Worm (Caenorhabditis elegans) whole organism, L2 larva: Measurements from ENCODE around the gene ZK742.7.

Experiments
- C34F6.9 ChIP-seq: fragments of 150-350 bp; optimal IDR thresholded peaks from 2 replicates; lab custom pipeline; 2014; ENCODE audit warnings: missing biosample characterization, missing genetic modification characterization
- F13H6.1 ChIP-seq: sonication (generic microtip); optimal IDR thresholded peaks from 2 replicates; lab custom pipeline; 2016; ENCODE audit warnings: missing genetic modification characterization, missing compliant biosample characterization
- Y55F3AM.14 ChIP-seq: fragments of 200-800 bp; sonication (Bioruptor generic); optimal IDR thresholded peaks from 2 replicates; lab custom pipeline; 2018; ENCODE audit warnings: mild to moderate bottlenecking, missing genetic modification characterization, missing compliant biosample characterization
- ZK546.5 ChIP-seq: sonication (generic microtip); optimal IDR thresholded peaks from 2 replicates; lab custom pipeline; 2017; ENCODE audit warnings: missing biosample characterization, missing genetic modification characterization
- alr-1 ChIP-seq: fragments of 150-350 bp; optimal IDR thresholded peaks from 2 replicates; lab custom pipeline; 2014; ENCODE audit warnings: missing biosample characterization, missing genetic modification characterization
- aly-2 ChIP-seq: fragments of 150-350 bp; optimal IDR thresholded peaks from 2 replicates; lab custom pipeline; 2014; ENCODE audit warnings: missing biosample characterization, missing genetic modification characterization
- ama-1 ChIP-seq: fragments of 150-350 bp; optimal IDR thresholded peaks from 2 replicates; lab custom pipeline; 2018; ENCODE audit warnings: inconsistent platforms
- blmp-1 ChIP-seq: sonication (generic microtip); optimal IDR thresholded peaks from 2 replicates; lab custom pipeline; 2017; ENCODE audit warnings: missing genetic modification characterization, mild to moderate bottlenecking, missing compliant biosample characterization, antibody characterized with exemption, moderate library complexity; ENCODE audit not compliant: insufficient read depth
- ceh-16 ChIP-seq: fragments of 150-350 bp; optimal IDR thresholded peaks from 2 replicates; lab custom pipeline; 2014; ENCODE audit warnings: missing biosample characterization, missing genetic modification characterization
- ceh-82 ChIP-seq: fragments of 150-350 bp; optimal IDR thresholded peaks from 2 replicates; lab custom pipeline; 2014; ENCODE audit warnings: missing biosample characterization, missing genetic modification characterization
- crh-2 ChIP-seq: sonication (generic microtip); optimal IDR thresholded peaks from 2 replicates; lab custom pipeline; 2017; ENCODE audit warnings: missing biosample characterization, missing genetic modification characterization
- dmd-4 ChIP-seq: sonication (generic microtip); optimal IDR thresholded peaks from 2 replicates; lab custom pipeline; 2017; ENCODE audit warnings: missing biosample characterization, missing genetic modification characterization
- egl-27 ChIP-seq: sonication (generic microtip); optimal IDR thresholded peaks from 3 replicates; lab custom pipeline; 2017; ENCODE audit warnings: missing biosample characterization, missing genetic modification reagents, missing genetic modification characterization
- elt-1 ChIP-seq: fragments of 150-350 bp; optimal IDR thresholded peaks from 2 replicates; lab custom pipeline; 2014; ENCODE audit warnings: missing biosample characterization, missing genetic modification characterization
- elt-3 ChIP-seq: sonication (generic microtip); optimal IDR thresholded peaks from 2 replicates; lab custom pipeline; 2017; ENCODE audit warnings: missing biosample characterization, missing genetic modification characterization
- fos-1 ChIP-seq: fragments of 150-350 bp; optimal IDR thresholded peaks from 2 replicates; lab custom pipeline; 2014; ENCODE audit warnings: missing biosample characterization, missing genetic modification characterization
- gmeb-1 ChIP-seq: fragments of 150-350 bp; optimal IDR thresholded peaks from 2 replicates; lab custom pipeline; 2014; ENCODE audit warnings: missing biosample characterization, missing genetic modification characterization
- lin-11 ChIP-seq: fragments of 150-350 bp; sonication (generic microtip); optimal IDR thresholded peaks from 2 replicates; lab custom pipeline; 2014; ENCODE audit warnings: missing biosample characterization, missing genetic modification characterization, inconsistent platforms, mixed read lengths
- lin-13 ChIP-seq: fragments of 150-350 bp; optimal IDR thresholded peaks from 2 replicates; lab custom pipeline; 2014; ENCODE audit warnings: missing biosample characterization, missing genetic modification reagents, missing genetic modification characterization
- lin-39 ChIP-seq: fragments of 150-350 bp; optimal IDR thresholded peaks from 2 replicates; lab custom pipeline; 2014; ENCODE audit warnings: missing biosample characterization, missing genetic modification reagents, missing genetic modification characterization
- lsy-2 ChIP-seq, 2 experiments: fragments of 150-350 bp in 1 of 2; sonication (generic microtip) in 1 of 2; optimal IDR thresholded peaks; 2 replicates each; lab custom pipeline; 2014 to 2017; ENCODE audit warnings: missing biosample characterization in 2 of 2, missing genetic modification characterization in 2 of 2
- mab-5 ChIP-seq: fragments of 150-350 bp; optimal IDR thresholded peaks from 2 replicates; lab custom pipeline; 2014; ENCODE audit warnings: missing biosample characterization, missing genetic modification characterization
- mbf-1 ChIP-seq: sonication (generic microtip); optimal IDR thresholded peaks from 2 replicates; lab custom pipeline; 2017; ENCODE audit warnings: missing biosample characterization, missing genetic modification characterization
- mdl-1 ChIP-seq, 2 experiments: fragments of 150-350 bp in 1 of 2; sonication (generic microtip) in 1 of 2; optimal IDR thresholded peaks; 2 replicates each; lab custom pipeline; 2017; ENCODE audit warnings: missing biosample characterization in 2 of 2, missing genetic modification characterization in 2 of 2
- nhr-10 ChIP-seq: sonication (generic microtip); optimal IDR thresholded peaks from 2 replicates; lab custom pipeline; 2017; ENCODE audit warnings: missing biosample characterization, missing genetic modification characterization
- nhr-11 ChIP-seq: fragments of 150-350 bp; optimal IDR thresholded peaks from 2 replicates; lab custom pipeline; 2014; ENCODE audit warnings: missing biosample characterization, missing genetic modification characterization
- nhr-12 ChIP-seq: fragments of 150-350 bp; optimal IDR thresholded peaks from 2 replicates; lab custom pipeline; 2014; ENCODE audit warnings: missing biosample characterization, missing genetic modification characterization
- nhr-129 ChIP-seq: fragments of 150-350 bp; optimal IDR thresholded peaks from 2 replicates; lab custom pipeline; 2014; ENCODE audit warnings: missing biosample characterization, missing genetic modification characterization
- nhr-21 ChIP-seq: fragments of 150-350 bp; optimal IDR thresholded peaks from 2 replicates; lab custom pipeline; 2014; ENCODE audit warnings: missing biosample characterization, missing genetic modification characterization
- nhr-23 ChIP-seq: fragments of 150-350 bp; optimal IDR thresholded peaks from 2 replicates; lab custom pipeline; 2014; ENCODE audit warnings: missing biosample characterization, missing genetic modification reagents, missing genetic modification characterization
- nhr-237 ChIP-seq: fragments of 150-350 bp; optimal IDR thresholded peaks from 2 replicates; lab custom pipeline; 2014; ENCODE audit warnings: missing biosample characterization, missing genetic modification characterization
- nhr-6 ChIP-seq: fragments of 150-350 bp; optimal IDR thresholded peaks from 2 replicates; lab custom pipeline; 2014; ENCODE audit warnings: missing biosample characterization, missing genetic modification characterization
- nhr-77 ChIP-seq: fragments of 150-350 bp; optimal IDR thresholded peaks from 2 replicates; lab custom pipeline; 2014; ENCODE audit warnings: missing biosample characterization, missing genetic modification characterization
- peb-1 ChIP-seq: fragments of 150-350 bp; optimal IDR thresholded peaks from 2 replicates; lab custom pipeline; 2014; ENCODE audit warnings: missing biosample characterization, missing genetic modification characterization
- sem-4 ChIP-seq: fragments of 150-350 bp; optimal IDR thresholded peaks from 2 replicates; lab custom pipeline; 2014; ENCODE audit warnings: missing biosample characterization, missing genetic modification reagents, missing genetic modification characterization
- skn-1 ChIP-seq: sonication (generic microtip); optimal IDR thresholded peaks from 2 replicates; lab custom pipeline; 2017; ENCODE audit warnings: missing biosample characterization, missing genetic modification characterization
- sma-3 ChIP-seq: sonication (generic microtip); optimal IDR thresholded peaks from 2 replicates; lab custom pipeline; 2016; ENCODE audit warnings: missing genetic modification reagents, missing genetic modification characterization, missing compliant biosample characterization
- sma-9 ChIP-seq, 2 experiments: fragments of 150-350 bp in 1 of 2; sonication (generic microtip) in 1 of 2; optimal IDR thresholded peaks; 2 replicates each; lab custom pipeline; 2014 to 2016; ENCODE audit warnings: missing genetic modification characterization in 2 of 2, mild to moderate bottlenecking in 1 of 2, missing biosample characterization in 1 of 2, missing compliant biosample characterization in 1 of 2, missing genetic modification reagents in 1 of 2, moderate library complexity in 1 of 2
- snpc-4 ChIP-seq: fragments of 150-350 bp; optimal IDR thresholded peaks from 2 replicates; lab custom pipeline; 2014; ENCODE audit warnings: missing biosample characterization, missing genetic modification characterization
- unc-39 ChIP-seq: fragments of 150-350 bp; optimal IDR thresholded peaks from 2 replicates; lab custom pipeline; 2014; ENCODE audit warnings: missing biosample characterization, missing genetic modification characterization
- unc-62 ChIP-seq: fragments of 150-350 bp; optimal IDR thresholded peaks from 2 replicates; lab custom pipeline; 2014; ENCODE audit warnings: missing biosample characterization, missing genetic modification reagents, missing genetic modification characterization
- zag-1 ChIP-seq: fragments of 150-350 bp; optimal IDR thresholded peaks from 2 replicates; lab custom pipeline; 2014; ENCODE audit warnings: missing biosample characterization, missing genetic modification characterization
- ztf-1 ChIP-seq: fragments of 200-800 bp; sonication (Bioruptor generic); conservative IDR thresholded peaks from 2 replicates; pipeline ENCODE4 v1.3.6; 2022; ENCODE audit warnings: missing genetic modification characterization, missing compliant biosample characterization

ZK742.7 gene

ce11 chrV:7804801-7805163, 6.6 kb downstream of the ZK742.7 start, which contains the start of gene xpo-1:
TSS of gene xpo-1 (plus strand) at chrV:7805064.
- TF ChIP-seq nhr-10 (tag; lab: Kevin White, UChicago) = no peak
- TF ChIP-seq mab-5 = no peak
- no peak for TF ChIP-seq alr-1 (tag; lab: Kevin White, UChicago)
- TF ChIP-seq zag-1 (tag; lab: Kevin White, UChicago) = no peak
- TF ChIP-seq nhr-237 (tag; lab: Kevin White, UChicago) = no peak
- TF ChIP-seq C34F6.9 = no peak
- TF ChIP-seq nhr-129 (tag; lab: Kevin White, UChicago) = no peak
- TF ChIP-seq ztf-1 (GFP tag; lab: Robert Waterston, UW) = no peak
- TF ChIP-seq fos-1 (tag; lab: Kevin White, UChicago) = no peak
- TF ChIP-seq unc-39 (tag; lab: Kevin White, UChicago) = no peak
- no peak for TF ChIP-seq unc-62 (GFP tag; lab: Kevin White, UChicago)
- no peak for TF ChIP-seq lin-13 (GFP tag; lab: Kevin White, UChicago)
- no peak for TF ChIP-seq dmd-4 (tag; lab: Kevin White, UChicago)
- TF ChIP-seq elt-1 (tag; lab: Kevin White, UChicago) = no peak
- no peak for TF ChIP-seq ceh-82
- no peak for TF ChIP-seq snpc-4 (tag; lab: Kevin White, UChicago)
- TF ChIP-seq crh-2 (tag; lab: Kevin White, UChicago) = no peak
- TF ChIP-seq ZK546.5 = no peak
- TF ChIP-seq ama-1 (lab: Kevin White, UChicago) = no peak
- TF ChIP-seq nhr-77 (tag; lab: Kevin White, UChicago) = no peak

- TF ChIP-seq gmeb-1 (tag; lab: Kevin White, UChicago) = no peak
- peak; percentile 17 for TF ChIP-seq ama-1 (lab: Kevin White, UChicago)
- TF ChIP-seq, all 48 proteins: peak for 1
Observed at ce11 chrV:7806629-7807028, 8.4 kb downstream of the ZK742.7 start.

ce11 chrV:7808444-7808843, 10.3 kb downstream of the ZK742.7 start:
- TF ChIP-seq dmd-4 (tag; lab: Kevin White, UChicago) (no peak), elt-3 (tag; lab: Kevin White, UChicago) (no peak), mdl-1 (tag; optimal IDR thresholded peaks at IDR 0.05; lab: Kevin White, UChicago) (no peak), unc-39 (tag; lab: Kevin White, UChicago) (no peak), peb-1 (tag; lab: Kevin White, UChicago) (no peak), mab-5 (no peak), C34F6.9 (no peak), sem-4 (no peak), ceh-82 (no peak), lsy-2 (tag; optimal IDR thresholded peaks at IDR 0.05; lab: Kevin White, UChicago) (no peak), nhr-23 (tag; lab: Kevin White, UChicago) (no peak), nhr-11 (tag; lab: Kevin White, UChicago) (no peak), lin-11 (tag; lab: Kevin White, UChicago) (no peak), ZK546.5 (no peak), elt-1 (tag; lab: Kevin White, UChicago) (no peak)

ce11 chrV:7809320-7810256, 11.4 kb downstream of the ZK742.7 start, which contains the start of gene ZK742.3:
TSS of gene ZK742.3 (minus strand) at chrV:7809912.
- no peak for TF ChIP-seq elt-3 (tag; lab: Kevin White, UChicago)
- TF ChIP-seq aly-2 = no peak
- no peak for TF ChIP-seq gmeb-1 (tag; lab: Kevin White, UChicago)
- TF ChIP-seq fos-1 (tag; lab: Kevin White, UChicago) = peak; percentile 65
- TF ChIP-seq skn-1 (tag; lab: Kevin White, UChicago) = no peak
- TF ChIP-seq nhr-23 (tag; lab: Kevin White, UChicago) = no peak
- no peak for TF ChIP-seq unc-39 (tag; lab: Kevin White, UChicago)
- TF ChIP-seq Y55F3AM.14 = no peak
- no peak for TF ChIP-seq ceh-16 (tag; lab: Kevin White, UChicago)
- no peak for TF ChIP-seq zag-1 (tag; lab: Kevin White, UChicago)
- no peak for TF ChIP-seq ama-1 (lab: Kevin White, UChicago)
- TF ChIP-seq nhr-6 (tag; lab: Kevin White, UChicago) = no peak
- no peak for TF ChIP-seq C34F6.9
- no peak for TF ChIP-seq egl-27
- no peak for TF ChIP-seq ceh-82
- no peak for TF ChIP-seq blmp-1 (tag; lab: Kevin White, UChicago)
- TF ChIP-seq nhr-21 (tag; lab: Kevin White, UChicago) = no peak
- no peak for TF ChIP-seq mab-5
- no peak for TF ChIP-seq lin-39 (tag; lab: Kevin White, UChicago)
- TF ChIP-seq mdl-1 (tag; optimal IDR thresholded peaks at IDR 0.05; lab: Kevin White, UChicago) = no peak
- no peak for TF ChIP-seq ztf-1 (GFP tag; lab: Robert Waterston, UW)
- peak; percentile 19 for TF ChIP-seq crh-2 (tag; lab: Kevin White, UChicago)
- TF ChIP-seq mbf-1 (tag; lab: Kevin White, UChicago) = no peak
- peak; percentile 47 for TF ChIP-seq sma-9 (GFP tag; optimal IDR thresholded peaks at IDR 0.05; lab: Kevin White, UChicago)
- TF ChIP-seq sma-9 (tag; optimal IDR thresholded peaks at IDR 0.05; lab: Kevin White, UChicago) = no peak
- no peak for TF ChIP-seq dmd-4 (tag; lab: Kevin White, UChicago)
- TF ChIP-seq snpc-4 (tag; lab: Kevin White, UChicago) = no peak
- TF ChIP-seq nhr-12 (tag; lab: Kevin White, UChicago) = no peak
- TF ChIP-seq nhr-77 (tag; lab: Kevin White, UChicago) = no peak
- no peak for TF ChIP-seq sma-3 (GFP tag; lab: Kevin White, UChicago)
- TF ChIP-seq F13H6.1 (tag; lab: Kevin White, UChicago) = no peak
- TF ChIP-seq nhr-129 (tag; lab: Kevin White, UChicago) = peak; percentile 12
